Worm (Caenorhabditis elegans) whole organism, L4 larva: ENCODE results near the gene T25C12.3.

Experiments
- fkh-10 ChIP-seq: fragments of 150-350 bp; optimal IDR thresholded peaks from 2 replicates; lab custom pipeline; 2014; ENCODE audit warnings: missing biosample characterization, missing genetic modification reagents, missing genetic modification characterization
- lsy-2 ChIP-seq, 2 experiments: fragments of 150-350 bp in 1 of 2; sonication (generic microtip) in 1 of 2; optimal IDR thresholded peaks; 2 replicates each; lab custom pipeline; 2014 to 2017; ENCODE audit warnings: missing biosample characterization in 2 of 2, missing genetic modification characterization in 2 of 2
- nhr-11 ChIP-seq: fragments of 150-350 bp; optimal IDR thresholded peaks from 2 replicates; lab custom pipeline; 2014; ENCODE audit warnings: missing biosample characterization, missing genetic modification characterization
- nhr-48 ChIP-seq: sonication (generic microtip); optimal IDR thresholded peaks from 2 replicates; lab custom pipeline; 2016; ENCODE audit warnings: mild to moderate bottlenecking, missing genetic modification characterization, missing compliant biosample characterization
- unc-62 ChIP-seq, 3 experiments: fragments of 150-350 bp in 1 of 3; sonication (generic microtip); optimal IDR thresholded peaks in 2 of 3; peaks in 1 of 3; 1 replicate in 1 of 3; 2 replicates in 2 of 3; lab custom pipeline; 2014 to 2017; ENCODE audit warnings: missing biosample characterization in 3 of 3, missing genetic modification characterization in 3 of 3, missing genetic modification reagents in 3 of 3, missing genotype in 1 of 3

DNA sequence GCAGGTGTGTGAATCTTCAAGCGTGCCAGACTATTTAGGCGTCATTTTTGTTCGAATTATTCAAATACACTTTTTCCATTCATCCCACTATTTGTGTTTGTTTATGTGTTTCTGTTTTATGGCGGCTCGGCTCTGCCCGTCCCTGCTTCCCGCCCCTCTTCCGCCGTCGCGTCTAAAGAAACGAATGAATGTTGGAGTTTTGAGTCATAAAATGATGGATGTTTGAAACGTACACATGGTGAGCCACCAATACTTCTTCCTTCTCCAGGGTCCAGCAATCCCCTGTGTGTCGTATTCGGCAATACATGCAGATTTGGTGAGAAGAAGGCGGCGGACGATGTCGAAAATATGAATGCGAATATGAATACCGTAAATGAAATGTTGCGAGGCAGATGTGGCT, 36.8 kb downstream of the T25C12.3 start:
- no peak for TF ChIP-seq unc-62 (GFP tag; optimal IDR thresholded peaks at IDR 0.05 in 1 of 2; lab: Kevin White, UChicago)
- TF ChIP-seq unc-62 (tag; optimal IDR thresholded peaks at IDR 0.05; lab: Kevin White, UChicago), result no peak
- TF ChIP-seq fkh-10 (GFP tag; lab: Kevin White, UChicago), result no peak
- no peak for TF ChIP-seq nhr-11 (tag; lab: Kevin White, UChicago)
- TF ChIP-seq lsy-2 (tag; optimal IDR thresholded peaks at IDR 0.05; lab: Kevin White, UChicago), result no peak
- TF ChIP-seq nhr-48 (tag; lab: Kevin White, UChicago), result no peak
